Fruit fly (Drosophila melanogaster) whole organism, embryonic: Measurements from ENCODE around the gene Svil.
A peak's percentile ranks its signal among the peaks of the same experiment; 100 is the strongest.

Experiments
- BEAF-32 ChIP-seq: fragments of 200-800 bp; sonication (Bioruptor generic); optimal IDR thresholded peaks from 3 replicates; lab custom pipeline; 2017; ENCODE audit warnings: missing biosample characterization, missing genetic modification characterization, mild to moderate bottlenecking, moderate library complexity, missing genetic modification reagents
- Bgb ChIP-seq: fragments of 200-800 bp; sonication (Bioruptor generic); IDR thresholded peaks from 2 replicates; pipeline ENCODE4 v1.3.6; 2022; ENCODE audit warnings: missing biosample characterization, missing genetic modification characterization; ENCODE audit not compliant: partially characterized antibody
- CG10274 ChIP-seq: fragments of 200-800 bp; sonication (Bioruptor generic); optimal IDR thresholded peaks from 3 replicates; lab custom pipeline; 2017; ENCODE audit warnings: missing biosample characterization, mild to moderate bottlenecking, missing genetic modification characterization
- CG11504 ChIP-seq: fragments of 200-800 bp; sonication (Bioruptor generic); optimal IDR thresholded peaks from 3 replicates; lab custom pipeline; 2019; ENCODE audit warnings: missing biosample characterization, mild to moderate bottlenecking, missing genetic modification characterization, moderate library complexity
- CG11723 ChIP-seq: fragments of 200-800 bp; sonication (Bioruptor generic); optimal IDR thresholded peaks from 2 replicates; lab custom pipeline; 2017; ENCODE audit warnings: missing biosample characterization, mild to moderate bottlenecking, missing genetic modification characterization
- CG12236 ChIP-seq: fragments of 200-800 bp; sonication (Bioruptor generic); optimal IDR thresholded peaks from 2 replicates; lab custom pipeline; 2016; ENCODE audit warnings: missing biosample characterization, missing genetic modification characterization
- CG13775 ChIP-seq: fragments of 200-800 bp; sonication (Bioruptor generic); optimal IDR thresholded peaks from 3 replicates; lab custom pipeline; 2017; ENCODE audit warnings: missing biosample characterization, mild to moderate bottlenecking, missing genetic modification characterization
- CG14667 ChIP-seq: fragments of 200-800 bp; sonication (Bioruptor generic); IDR thresholded peaks from 2 replicates; pipeline ENCODE4 v1.3.6; 2022; ENCODE audit warnings: missing biosample characterization, missing genetic modification characterization
- CG15514 ChIP-seq: fragments of 200-800 bp; sonication (Bioruptor generic); optimal IDR thresholded peaks from 3 replicates; lab custom pipeline; 2017; ENCODE audit warnings: missing biosample characterization, missing genetic modification characterization, mild to moderate bottlenecking, moderate library complexity, missing genetic modification reagents
- CG1792 ChIP-seq: fragments of 200-800 bp; sonication (Bioruptor generic); optimal IDR thresholded peaks from 2 replicates; lab custom pipeline; 2016; ENCODE audit warnings: missing biosample characterization, missing genetic modification characterization
- CG2678 ChIP-seq: fragments of 200-800 bp; sonication (Bioruptor generic); optimal IDR thresholded peaks from 3 replicates; lab custom pipeline; 2019; ENCODE audit warnings: missing biosample characterization, mild to moderate bottlenecking, missing genetic modification characterization, moderate library complexity
- CG2889 ChIP-seq: fragments of 200-800 bp; sonication (Bioruptor generic); IDR thresholded peaks from 3 replicates; pipeline ENCODE4 v1.3.6; 2022; ENCODE audit warnings: missing biosample characterization, missing genetic modification characterization
- CG30403 ChIP-seq: fragments of 200-800 bp; sonication (Bioruptor generic); optimal IDR thresholded peaks from 3 replicates; lab custom pipeline; 2016; ENCODE audit warnings: missing biosample characterization, missing genetic modification characterization
- CG31224 ChIP-seq: fragments of 200-800 bp; sonication (Bioruptor generic); IDR thresholded peaks from 2 replicates; pipeline ENCODE4 v1.3.6; 2022; ENCODE audit warnings: missing biosample characterization, missing genetic modification characterization
- CG3163 ChIP-seq: fragments of 200-800 bp; sonication (Bioruptor generic); optimal IDR thresholded peaks from 3 replicates; lab custom pipeline; 2016; ENCODE audit warnings: missing biosample characterization, missing genetic modification characterization
- CG4360 ChIP-seq: fragments of 200-800 bp; sonication (Bioruptor generic); IDR thresholded peaks from 2 replicates; pipeline ENCODE4 v1.3.6; 2022; ENCODE audit warnings: missing biosample characterization, missing genetic modification characterization
- CG4820 ChIP-seq: fragments of 200-800 bp; sonication (Bioruptor generic); optimal IDR thresholded peaks from 3 replicates; lab custom pipeline; 2016; ENCODE audit warnings: missing biosample characterization, missing genetic modification characterization
- CG7357 ChIP-seq: fragments of 200-800 bp; sonication (Bioruptor generic); IDR thresholded peaks from 3 replicates; pipeline ENCODE4 v1.3.6; 2022; ENCODE audit warnings: missing biosample characterization, missing genetic modification characterization
- CG7786 ChIP-seq: fragments of 200-800 bp; sonication (Bioruptor generic); optimal IDR thresholded peaks from 2 replicates; lab custom pipeline; 2016; ENCODE audit warnings: missing biosample characterization, missing genetic modification characterization
- Chrac-16 ChIP-seq: fragments of 200-800 bp; sonication (Bioruptor generic); optimal IDR thresholded peaks from 3 replicates; lab custom pipeline; 2016; ENCODE audit warnings: missing biosample characterization, missing genetic modification characterization
- Hmr ChIP-seq: fragments of 200-800 bp; sonication (Bioruptor generic); optimal IDR thresholded peaks from 3 replicates; lab custom pipeline; 2017; ENCODE audit warnings: mild to moderate bottlenecking, missing biosample characterization, missing genetic modification reagents, missing genetic modification characterization
- Mad ChIP-seq: fragments of 200-800 bp; sonication (Bioruptor generic); optimal IDR thresholded peaks from 2 replicates; lab custom pipeline; 2016; ENCODE audit warnings: missing biosample characterization, missing genetic modification characterization
- NC2α ChIP-seq: fragments of 200-800 bp; sonication (Bioruptor generic); optimal IDR thresholded peaks from 2 replicates; lab custom pipeline; 2016; ENCODE audit warnings: missing biosample characterization, missing genetic modification characterization
- Nf-YB ChIP-seq: fragments of 200-800 bp; sonication (Bioruptor generic); optimal IDR thresholded peaks from 3 replicates; lab custom pipeline; 2019; ENCODE audit warnings: missing biosample characterization, mild to moderate bottlenecking, missing genetic modification characterization, moderate library complexity
- Nf-YC ChIP-seq: fragments of 200-800 bp; optimal IDR thresholded peaks from 3 replicates; lab custom pipeline; 2019; ENCODE audit warnings: missing biosample characterization, mild to moderate bottlenecking, missing genetic modification characterization, moderate library complexity
- Rx ChIP-seq: fragments of 200-800 bp; sonication (Bioruptor generic); IDR thresholded peaks from 2 replicates; pipeline ENCODE4 v1.3.6; 2022; ENCODE audit warnings: missing biosample characterization, missing genetic modification characterization
- Sry-δ ChIP-seq: fragments of 200-800 bp; sonication (Bioruptor generic); optimal IDR thresholded peaks from 2 replicates; lab custom pipeline; 2016; ENCODE audit warnings: missing biosample characterization, missing genetic modification characterization
- Usf ChIP-seq: fragments of 200-800 bp; sonication (Bioruptor generic); optimal IDR thresholded peaks from 2 replicates; lab custom pipeline; 2017; ENCODE audit warnings: missing genotype, missing biosample characterization, missing genetic modification characterization
- Xrp1 ChIP-seq: fragments of 200-800 bp; sonication (Bioruptor generic); IDR thresholded peaks from 2 replicates; pipeline ENCODE4 v1.3.6; 2022; ENCODE audit warnings: missing biosample characterization, missing genetic modification characterization
- abd-A ChIP-seq: fragments of 200-800 bp; sonication (Bioruptor generic); optimal IDR thresholded peaks from 3 replicates; lab custom pipeline; 2019; ENCODE audit warnings: missing biosample characterization, mild to moderate bottlenecking, missing genetic modification characterization, moderate library complexity
- amos ChIP-seq: fragments of 200-800 bp; sonication (Bioruptor generic); IDR thresholded peaks from 2 replicates; pipeline ENCODE4 v1.3.6; 2022; ENCODE audit warnings: missing biosample characterization, missing genetic modification characterization; ENCODE audit not compliant: partially characterized antibody
- ase ChIP-seq: fragments of 200-800 bp; sonication (Bioruptor generic); IDR thresholded peaks from 3 replicates; pipeline ENCODE4 v1.3.6; 2022; ENCODE audit warnings: missing biosample characterization, missing genetic modification characterization
- ash1 ChIP-seq: fragments of 200-800 bp; sonication (Bioruptor generic); optimal IDR thresholded peaks from 2 replicates; lab custom pipeline; 2018; ENCODE audit warnings: missing biosample characterization, mild to moderate bottlenecking, missing genetic modification characterization
- croc ChIP-seq: fragments of 200-800 bp; sonication (Bioruptor generic); conservative IDR thresholded peaks from 3 replicates; pipeline ENCODE4 v1.3.6; 2022; ENCODE audit warnings: missing biosample characterization, missing genetic modification characterization
- dmrt11E ChIP-seq: fragments of 200-800 bp; sonication (Bioruptor generic); optimal IDR thresholded peaks from 3 replicates; lab custom pipeline; 2018; ENCODE audit warnings: missing biosample characterization, mild to moderate bottlenecking, missing genetic modification characterization, moderate library complexity
- eyg ChIP-seq: fragments of 200-800 bp; sonication (Bioruptor generic); optimal IDR thresholded peaks from 3 replicates; lab custom pipeline; 2016; ENCODE audit warnings: missing biosample characterization, missing genetic modification characterization
- gfzf ChIP-seq: fragments of 200-800 bp; sonication (Bioruptor generic); optimal IDR thresholded peaks from 2 replicates; lab custom pipeline; 2016; ENCODE audit warnings: missing biosample characterization, mild to moderate bottlenecking, missing genetic modification characterization, moderate library complexity
- grn ChIP-seq: fragments of 200-800 bp; sonication (Bioruptor generic); optimal IDR thresholded peaks from 3 replicates; lab custom pipeline; 2017; ENCODE audit warnings: missing biosample characterization, missing genetic modification characterization
- hkb ChIP-seq, 2 experiments: fragments of 200-800 bp in 1 of 2; fragments of >200 bp in 1 of 2; sonication (Bioruptor generic) in 1 of 2; IDR thresholded peaks in 1 of 2; optimal IDR thresholded peaks in 1 of 2; 2 replicates each; pipeline versions ENCODE4 v1.3.6 to Lab custom; 2017 to 2022; ENCODE audit warnings: missing biosample characterization in 1 of 2, missing genetic modification characterization in 1 of 2
- inv ChIP-seq: fragments of 200-800 bp; sonication (Bioruptor generic); IDR thresholded peaks from 2 replicates; pipeline ENCODE4 v1.3.6; 2022; ENCODE audit warnings: missing biosample characterization, missing genetic modification characterization; ENCODE audit not compliant: partially characterized antibody
- lab ChIP-seq: fragments of 200-800 bp; sonication (Bioruptor generic); optimal IDR thresholded peaks from 3 replicates; lab custom pipeline; 2017; ENCODE audit warnings: missing biosample characterization, missing genetic modification characterization, mild to moderate bottlenecking, moderate library complexity, missing genetic modification reagents
- pnt ChIP-seq: fragments of 200-800 bp; sonication (Bioruptor generic); optimal IDR thresholded peaks from 3 replicates; lab custom pipeline; 2016; ENCODE audit warnings: missing biosample characterization, missing genetic modification characterization
- prd ChIP-seq, 3 experiments: fragments of >200 bp in 2 of 3; fragments of 200-800 bp in 1 of 3; sonication (Bioruptor generic) in 1 of 3; optimal IDR thresholded peaks in 2 of 3; IDR thresholded peaks in 1 of 3; 2 replicates in 2 of 3; 3 replicates in 1 of 3; pipeline versions ENCODE4 v1.3.6 to Lab custom; 2017 to 2022; ENCODE audit warnings: missing biosample characterization in 1 of 3, missing genetic modification characterization in 1 of 3
- ranshi ChIP-seq: fragments of 200-800 bp; sonication (Bioruptor generic); IDR thresholded peaks from 2 replicates; pipeline ENCODE4 v1.3.6; 2022; ENCODE audit warnings: missing biosample characterization, missing genetic modification characterization
- sc ChIP-seq, 3 experiments: fragments of >200 bp in 2 of 3; fragments of 200-800 bp in 1 of 3; sonication (Bioruptor generic) in 1 of 3; optimal IDR thresholded peaks; 2 replicates in 2 of 3; 3 replicates in 1 of 3; lab custom pipeline; 2017; ENCODE audit warnings: mild to moderate bottlenecking in 1 of 3, missing biosample characterization in 1 of 3, missing genetic modification characterization in 1 of 3, missing genetic modification reagents in 1 of 3
- sima ChIP-seq: fragments of 200-800 bp; sonication (Bioruptor generic); optimal IDR thresholded peaks from 2 replicates; lab custom pipeline; 2016; ENCODE audit warnings: missing biosample characterization, missing genetic modification characterization
- ssp ChIP-seq: fragments of 200-800 bp; sonication (Bioruptor generic); IDR thresholded peaks from 2 replicates; pipeline ENCODE4 v1.3.6; 2022; ENCODE audit warnings: missing biosample characterization, missing genetic modification characterization
- vfl ChIP-seq: fragments of 200-800 bp; sonication (Bioruptor generic); optimal IDR thresholded peaks from 2 replicates; lab custom pipeline; 2016; ENCODE audit warnings: missing biosample characterization, missing genetic modification characterization
- zen2 ChIP-seq: fragments of 200-800 bp; sonication (Bioruptor generic); IDR thresholded peaks from 3 replicates; pipeline ENCODE4 v1.3.6; 2022; ENCODE audit warnings: missing biosample characterization, missing genetic modification characterization; ENCODE audit not compliant: partially characterized antibody

Gene Svil

dm6 chr3L:2489438-2489837 is 112.0 kb downstream of the Svil start (continued):
- TF ChIP-seq CG2889 (GFP tag; lab: Robert Waterston, UW) (no peak), ash1 (no peak), ssp (no peak), CG31224 (no peak), Usf (GFP tag; lab: Kevin White, UChicago) (no peak), pnt (no peak), CG7786 (GFP tag; lab: Kevin White, UChicago) (no peak), gfzf (GFP tag; lab: Kevin White, UChicago) (no peak), Sry-δ (GFP tag; lab: Kevin White, UChicago) (no peak), CG4360 (GFP tag; lab: Robert Waterston, UW) (no peak; the same call in 1 of the 2 replicates), CG10274 (GFP tag; lab: Kevin White, UChicago) (no peak), NC2α (no peak), Xrp1 (GFP tag; lab: Robert Waterston, UW) (peak; percentile 68), croc (GFP tag; lab: Robert Waterston, UW) (no peak), vfl (no peak), sima (GFP tag; lab: Kevin White, UChicago) (no peak), CG2678 (tag; lab: Kevin White, UChicago) (peak; percentile 65), inv (GFP tag; lab: Robert Waterston, UW) (no peak), sc (optimal IDR thresholded peaks at IDR 0.05; lab: Kevin White, UChicago) (no peak), sc (GFP tag; optimal IDR thresholded peaks at IDR 0.05; lab: Kevin White, UChicago) (peak; percentile 26), CG7357 (no peak), Rx (GFP tag; lab: Robert Waterston, UW) (no peak), grn (GFP tag; lab: Kevin White, UChicago) (peak; percentile 20), ase (GFP tag; lab: Robert Waterston, UW) (no peak), CG15514 (GFP tag; lab: Kevin White, UChicago) (peak; percentile 40), abd-A (tag; lab: Kevin White, UChicago) (no peak), lab (peak; percentile 77), Nf-YB (GFP tag; lab: Kevin White, UChicago) (no peak), CG13775 (GFP tag; lab: Kevin White, UChicago) (no peak), BEAF-32 (no peak), CG11723 (peak; percentile 40), CG11504 (peak; percentile 51), CG12236 (GFP tag; lab: Kevin White, UChicago) (peak; percentile 44), Hmr (GFP tag; lab: Kevin White, UChicago) (peak; percentile 32), prd (optimal IDR thresholded peaks at IDR 0.05; lab: Kevin White, UChicago) (no peak), prd (GFP tag; IDR thresholded peaks at IDR 0.05; lab: Robert Waterston, UW) (peak; percentile 39; the same call in 1 of the 3 replicates), Mad (GFP tag; lab: Kevin White, UChicago) (no peak), CG30403 (GFP tag; lab: Kevin White, UChicago) (no peak), CG14667 (GFP tag; lab: Robert Waterston, UW) (no peak), eyg (GFP tag; lab: Kevin White, UChicago) (peak; percentile 52), zen2 (GFP tag; lab: Robert Waterston, UW) (no peak), CG4820 (GFP tag; lab: Kevin White, UChicago) (peak; percentile 7), ranshi (no peak; the same call in 1 of the 2 replicates), Chrac-16 (GFP tag; lab: Kevin White, UChicago) (no peak), Nf-YC (no peak), hkb (optimal IDR thresholded peaks at IDR 0.05; lab: Kevin White, UChicago) (no peak), hkb (GFP tag; IDR thresholded peaks at IDR 0.05; lab: Robert Waterston, UW) (peak; percentile 59), amos (no peak), dmrt11E (tag; lab: Kevin White, UChicago) (peak; percentile 46), CG1792 (peak; percentile 66), CG3163 (no peak), Bgb (GFP tag; lab: Robert Waterston, UW) (no peak)
